Fruit fly (Drosophila melanogaster): Measurements from ENCODE around the gene robo2.

Gene robo2

dm6 chr2L:1433732-1434131, 13.5 kb upstream of the robo2 start (continued):
- peak; percentile 58 for TF ChIP-seq CG15514 (GFP tag; optimal IDR thresholded peaks at IDR 0.05)
- peak; percentile 47 for TF ChIP-seq pum (GFP tag; optimal IDR thresholded peaks at IDR 0.05)
- peak; percentile 83 for TF ChIP-seq cato (GFP tag; optimal IDR thresholded peaks at IDR 0.05; ENCODE audit: borderline replicate concordance)
- no peak for TF ChIP-seq br (optimal IDR thresholded peaks at IDR 0.05)
- no peak for TF ChIP-seq Lpt (GFP tag; optimal IDR thresholded peaks at IDR 0.05)
- no peak for TF ChIP-seq CG10959 (GFP tag; IDR thresholded peaks at IDR 0.05)
- peak; percentile 98 for TF ChIP-seq Sox102F (GFP tag; optimal IDR thresholded peaks at IDR 0.05)
- TF ChIP-seq CG30431 (GFP tag; optimal IDR thresholded peaks at IDR 0.05), result peak; percentile 43
- TF ChIP-seq row (GFP tag; IDR thresholded peaks at IDR 0.05), result peak; percentile 93
- no peak for TF ChIP-seq Stat92E (GFP tag; optimal IDR thresholded peaks at IDR 0.05)
- TF ChIP-seq CG8089 (GFP tag; optimal IDR thresholded peaks at IDR 0.05), result peak; percentile 96
- TF ChIP-seq HmgD (GFP tag; optimal IDR thresholded peaks at IDR 0.05), result peak; percentile 56
- TF ChIP-seq CG16813 (GFP tag; IDR thresholded peaks at IDR 0.05; ENCODE audit: partially characterized antibody), result no peak
- TF ChIP-seq pita (GFP tag; optimal IDR thresholded peaks at IDR 0.05), result no peak
- TF ChIP-seq hth (optimal IDR thresholded peaks at IDR 0.05), result no peak
- peak; percentile 93 for TF ChIP-seq ase (GFP tag; IDR thresholded peaks at IDR 0.05)
- no peak for TF ChIP-seq CG9727 (GFP tag; optimal IDR thresholded peaks at IDR 0.05)
- TF ChIP-seq dpn (GFP tag; optimal IDR thresholded peaks at IDR 0.05), result peak; percentile 54 to 82
- no peak for TF ChIP-seq rib (GFP tag; IDR thresholded peaks at IDR 0.05)
- no peak for TF ChIP-seq BEAF-32 (GFP tag; optimal IDR thresholded peaks at IDR 0.05)
- peak; percentile 35 for TF ChIP-seq CG3163 (GFP tag; optimal IDR thresholded peaks at IDR 0.05)
- TF ChIP-seq vvl (GFP tag; IDR thresholded peaks at IDR 0.05), result peak; percentile 37; the same call in 1 of the 2 replicates
- peak; percentile 40 for TF ChIP-seq Sry-β (GFP tag; optimal IDR thresholded peaks at IDR 0.05)
- TF ChIP-seq CG5180 (GFP tag; optimal IDR thresholded peaks at IDR 0.05), result peak; percentile 87
- no peak for TF ChIP-seq Dfd (GFP tag; optimal IDR thresholded peaks at IDR 0.05)
- peak; percentile 71 for TF ChIP-seq HLH3B (GFP tag; IDR thresholded peaks at IDR 0.05)
- TF ChIP-seq CG31441 (GFP tag; IDR thresholded peaks at IDR 0.05), result peak; percentile 95
- TF ChIP-seq CG7556 (GFP tag; optimal IDR thresholded peaks at IDR 0.05), result peak; percentile 58
- TF ChIP-seq chm (GFP tag; IDR thresholded peaks at IDR 0.05), result no peak
- TF ChIP-seq Awh (GFP tag; IDR thresholded peaks at IDR 0.05), result peak; percentile 93
- TF ChIP-seq ATbp (GFP tag; optimal IDR thresholded peaks at IDR 0.05), result peak; percentile 96
- TF ChIP-seq unc-4 (GFP tag; IDR thresholded peaks at IDR 0.05; ENCODE audit: partially characterized antibody), result no peak
- peak; percentile 36 for TF ChIP-seq luna (GFP tag; optimal IDR thresholded peaks at IDR 0.05)
- no peak for TF ChIP-seq Bgb (GFP tag; IDR thresholded peaks at IDR 0.05; ENCODE audit: partially characterized antibody)
- no peak for TF ChIP-seq ham (GFP tag; IDR thresholded peaks at IDR 0.05)
- TF ChIP-seq Oaz (GFP tag; IDR thresholded peaks at IDR 0.05), result peak; percentile 74
- no peak for TF ChIP-seq CG10147 (GFP tag; optimal IDR thresholded peaks at IDR 0.05)
- TF ChIP-seq TFAM (GFP tag; optimal IDR thresholded peaks at IDR 0.05), result peak; percentile 89
- TF ChIP-seq CG8478 (optimal IDR thresholded peaks at IDR 0.05), result no peak
- peak; percentile 82 for TF ChIP-seq danr (GFP tag; IDR thresholded peaks at IDR 0.05)
- TF ChIP-seq CG8924 (tag; optimal IDR thresholded peaks at IDR 0.05), result peak; percentile 91
- TF ChIP-seq Usf (GFP tag; optimal IDR thresholded peaks at IDR 0.05), result no peak
- no peak for TF ChIP-seq sob (GFP tag; IDR thresholded peaks at IDR 0.05)
- TF ChIP-seq hb (GFP tag; IDR thresholded peaks at IDR 0.05; ENCODE audit: partially characterized antibody), result no peak
- no peak for TF ChIP-seq CG3065 (GFP tag; optimal IDR thresholded peaks at IDR 0.05)
- peak; percentile 84 for TF ChIP-seq CG15696 (tag; optimal IDR thresholded peaks at IDR 0.05)
- TF ChIP-seq al (GFP tag; IDR thresholded peaks at IDR 0.05), result peak; percentile 64
- peak; percentile 88 for TF ChIP-seq CG11695 (GFP tag; IDR thresholded peaks at IDR 0.05)
- TF ChIP-seq ewg (GFP tag; optimal IDR thresholded peaks at IDR 0.05), result peak; percentile 86
- TF ChIP-seq CG6765 (GFP tag; optimal IDR thresholded peaks at IDR 0.05), result peak; percentile 58
- no peak for TF ChIP-seq amos (GFP tag; IDR thresholded peaks at IDR 0.05; ENCODE audit: partially characterized antibody)
- peak; percentile 82 for TF ChIP-seq CG32532 (GFP tag; IDR thresholded peaks at IDR 0.05)
